Worm (Caenorhabditis elegans) whole organism, late embryonic: Measurements from ENCODE around the gene pals-21.
A peak's percentile ranks its signal among the peaks of the same experiment; 100 is the strongest.

ENCODE experiments used
- C38D4.7 ChIP-seq: fragments of 200-800 bp; sonication (Bioruptor generic); optimal IDR thresholded peaks from 2 replicates; lab custom pipeline; 2018; ENCODE audit warnings: mild to moderate bottlenecking, missing genetic modification characterization, moderate library complexity, missing compliant biosample characterization
- F13H6.1 ChIP-seq: sonication (generic microtip); optimal IDR thresholded peaks from 2 replicates; lab custom pipeline; 2016; ENCODE audit warnings: missing genetic modification characterization, missing compliant biosample characterization
- K02D7.2 ChIP-seq: sonication (generic microtip); optimal IDR thresholded peaks from 2 replicates; lab custom pipeline; 2017; ENCODE audit warnings: mild to moderate bottlenecking, missing genetic modification characterization, missing compliant biosample characterization
- Y22D7AL.16 ChIP-seq: sonication (generic microtip); optimal IDR thresholded peaks from 2 replicates; lab custom pipeline; 2016; ENCODE audit warnings: missing genetic modification characterization, missing compliant biosample characterization
- ahr-1 ChIP-seq: sonication (generic microtip); optimal IDR thresholded peaks from 2 replicates; lab custom pipeline; 2016; ENCODE audit warnings: missing genetic modification characterization, missing compliant biosample characterization
- ama-1 ChIP-seq: fragments of 150-350 bp; optimal IDR thresholded peaks from 2 replicates; lab custom pipeline; 2014
- ceh-14 ChIP-seq: sonication (generic microtip); optimal IDR thresholded peaks from 2 replicates; lab custom pipeline; 2016; ENCODE audit warnings: missing genotype, missing genetic modification characterization, missing compliant biosample characterization
- ceh-19 ChIP-seq: fragments of 200-800 bp; sonication (Bioruptor generic); optimal IDR thresholded peaks from 2 replicates; lab custom pipeline; 2018; ENCODE audit warnings: mild to moderate bottlenecking, missing genetic modification characterization, missing compliant biosample characterization
- ceh-2 ChIP-seq: sonication (generic microtip); optimal IDR thresholded peaks from 2 replicates; lab custom pipeline; 2016; ENCODE audit warnings: missing genotype, missing genetic modification characterization, missing compliant biosample characterization
- ceh-22 ChIP-seq: sonication (generic microtip); optimal IDR thresholded peaks from 2 replicates; lab custom pipeline; 2017; ENCODE audit warnings: missing biosample characterization, missing genetic modification characterization
- ceh-30 ChIP-seq: fragments of 150-350 bp; optimal IDR thresholded peaks from 2 replicates; lab custom pipeline; 2014; ENCODE audit warnings: missing biosample characterization, missing genetic modification characterization
- ceh-48 ChIP-seq: sonication (generic microtip); optimal IDR thresholded peaks from 2 replicates; lab custom pipeline; 2016; ENCODE audit warnings: missing genetic modification characterization, inconsistent platforms, missing compliant biosample characterization
- ceh-6 ChIP-seq: fragments of 200-800 bp; sonication (Bioruptor generic); optimal IDR thresholded peaks from 2 replicates; lab custom pipeline; 2018; ENCODE audit warnings: mild to moderate bottlenecking, missing genetic modification characterization, missing compliant biosample characterization
- dve-1 ChIP-seq: sonication (generic microtip); optimal IDR thresholded peaks from 2 replicates; lab custom pipeline; 2017; ENCODE audit warnings: antibody characterized with exemption, mild to moderate bottlenecking, missing genetic modification characterization, missing compliant biosample characterization
- elt-2 ChIP-seq: sonication (generic microtip); optimal IDR thresholded peaks from 2 replicates; lab custom pipeline; 2016; ENCODE audit warnings: missing genetic modification reagents, missing genetic modification characterization, missing compliant biosample characterization
- elt-4 ChIP-seq: sonication (generic microtip); optimal IDR thresholded peaks from 2 replicates; lab custom pipeline; 2016; ENCODE audit warnings: missing genetic modification characterization, missing compliant biosample characterization
- ets-4 ChIP-seq: sonication (generic microtip); optimal IDR thresholded peaks from 2 replicates; lab custom pipeline; 2016; ENCODE audit warnings: missing genetic modification characterization, missing compliant biosample characterization
- fax-1 ChIP-seq: sonication (generic microtip); optimal IDR thresholded peaks from 2 replicates; lab custom pipeline; 2016; ENCODE audit warnings: missing genotype, missing genetic modification characterization, missing compliant biosample characterization
- hlh-15 ChIP-seq: sonication (generic microtip); optimal IDR thresholded peaks from 2 replicates; lab custom pipeline; 2016; ENCODE audit warnings: missing genetic modification characterization, missing compliant biosample characterization
- hlh-6 ChIP-seq: sonication (generic microtip); optimal IDR thresholded peaks from 2 replicates; lab custom pipeline; 2016; ENCODE audit warnings: missing genotype, missing genetic modification characterization, missing compliant biosample characterization
- nhr-11 ChIP-seq: fragments of 150-350 bp; optimal IDR thresholded peaks from 2 replicates; lab custom pipeline; 2014; ENCODE audit warnings: missing biosample characterization, missing genetic modification characterization
- nhr-232 ChIP-seq: sonication (generic microtip); optimal IDR thresholded peaks from 2 replicates; lab custom pipeline; 2016; ENCODE audit warnings: missing genetic modification characterization, missing compliant biosample characterization
- odd-2 ChIP-seq: sonication (generic microtip); optimal IDR thresholded peaks from 2 replicates; lab custom pipeline; 2017; ENCODE audit warnings: antibody characterized with exemption, mild to moderate bottlenecking, missing genetic modification characterization, missing compliant biosample characterization
- pag-3 ChIP-seq: sonication (generic microtip); optimal IDR thresholded peaks from 2 replicates; lab custom pipeline; 2016; ENCODE audit warnings: missing compliant biosample characterization, missing genetic modification characterization, borderline replicate concordance
- pat-9 ChIP-seq: fragments of 200-800 bp; sonication (Bioruptor generic); optimal IDR thresholded peaks from 2 replicates; lab custom pipeline; 2018; ENCODE audit warnings: mild to moderate bottlenecking, missing genetic modification characterization, moderate library complexity, missing compliant biosample characterization
- pha-4 ChIP-seq: fragments of 150-350 bp; optimal IDR thresholded peaks from 2 replicates; lab custom pipeline; 2018; ENCODE audit warnings: missing biosample characterization, missing genetic modification reagents, missing genetic modification characterization
- sdc-2 ChIP-seq: sonication (generic microtip); optimal IDR thresholded peaks from 2 replicates; lab custom pipeline; 2016; ENCODE audit warnings: missing genotype, missing genetic modification characterization, missing compliant biosample characterization
- sox-4 ChIP-seq: sonication (generic microtip); optimal IDR thresholded peaks from 2 replicates; lab custom pipeline; 2017; ENCODE audit warnings: mild to moderate bottlenecking, missing genetic modification characterization, inconsistent platforms, missing compliant biosample characterization
- tbx-2 ChIP-seq: sonication (generic microtip); optimal IDR thresholded peaks from 2 replicates; lab custom pipeline; 2016; ENCODE audit warnings: missing genetic modification characterization, missing compliant biosample characterization
- unc-3 ChIP-seq, 2 experiments: fragments of 200-800 bp in 1 of 2; sonication (Bioruptor generic) in 1 of 2; sonication (generic microtip) in 1 of 2; conservative IDR thresholded peaks in 1 of 2; optimal IDR thresholded peaks in 1 of 2; 2 replicates each; pipeline versions ENCODE4 v1.3.6 to Lab custom; 2016 to 2022; ENCODE audit warnings: missing compliant biosample characterization in 2 of 2, missing genetic modification characterization in 2 of 2, missing genetic modification reagents in 1 of 2
- unc-42 ChIP-seq: sonication (generic microtip); optimal IDR thresholded peaks from 2 replicates; lab custom pipeline; 2016; ENCODE audit warnings: missing genotype, missing genetic modification characterization, missing compliant biosample characterization
- unc-55 ChIP-seq: sonication (generic microtip); optimal IDR thresholded peaks from 2 replicates; lab custom pipeline; 2017; ENCODE audit warnings: missing biosample characterization, missing genetic modification reagents, missing genetic modification characterization

Gene pals-21

DNA sequence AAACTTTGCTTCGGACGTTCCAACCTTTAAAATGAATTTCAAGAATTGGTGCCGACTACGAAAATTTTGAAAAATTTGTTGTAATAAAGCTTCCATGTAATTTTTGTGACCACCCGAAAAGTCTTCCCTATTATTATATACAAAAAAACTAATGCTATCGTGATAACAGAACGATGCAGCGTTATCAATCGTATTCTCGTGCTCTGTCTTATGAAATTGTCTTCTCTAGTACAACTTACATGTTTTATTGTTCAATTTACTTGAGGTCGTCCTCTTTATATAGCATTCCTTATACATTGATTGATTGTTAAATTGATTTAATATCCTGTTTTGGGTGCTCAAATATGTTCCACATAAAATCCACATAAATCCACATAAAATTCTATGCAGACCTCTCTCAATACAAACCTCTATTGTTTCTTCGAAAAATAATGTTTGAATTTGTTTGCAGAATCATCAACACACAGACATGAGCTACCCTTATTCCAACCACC lies 21.1 kb upstream of the pals-21 start, which contains the start of gene pals-19:
Gene pals-19, plus strand, starts transcription at position 444 of the 494 bp plus-strand sequence.
- no peak for TF ChIP-seq ceh-30 (tag; lab: Kevin White, UChicago)
- no peak for TF ChIP-seq F13H6.1

DNA sequence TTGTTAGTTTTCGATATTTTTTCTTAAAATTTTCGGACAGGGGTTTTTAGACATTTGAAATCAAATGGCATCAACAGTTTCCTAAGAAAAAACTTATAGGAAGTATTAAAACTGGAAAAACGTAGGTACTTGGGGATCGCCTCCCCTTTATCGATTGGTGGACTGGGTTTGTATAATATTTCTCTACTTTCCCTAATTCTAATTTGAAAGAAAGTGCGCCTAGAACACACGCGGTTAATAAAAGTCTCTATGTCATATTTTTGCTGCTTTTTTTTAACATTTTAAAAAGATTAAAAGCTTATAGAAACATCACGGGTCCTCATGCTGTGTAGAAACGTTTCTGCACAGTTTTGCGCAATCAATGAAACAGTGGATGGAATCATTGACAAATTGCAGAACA lies 19.2 kb upstream of the pals-21 start, which contains the start of gene pals-16:
Gene pals-16, plus strand, starts transcription at position 301 of the 400 bp plus-strand sequence.
- TF ChIP-seq pat-9 (tag; lab: Kevin White, UChicago) (no peak), nhr-232 (tag; lab: Kevin White, UChicago) (no peak), ceh-14 (tag; lab: Kevin White, UChicago) (no peak), ama-1 (lab: Kevin White, UChicago) (no peak), elt-4 (tag; lab: Kevin White, UChicago) (no peak), pha-4 (tag; lab: Kevin White, UChicago) (no peak), ets-4 (tag; lab: Kevin White, UChicago) (no peak), K02D7.2 (tag; lab: Kevin White, UChicago) (no peak), ahr-1 (tag; lab: Kevin White, UChicago) (no peak), sdc-2 (no peak), nhr-11 (tag; lab: Kevin White, UChicago) (no peak), unc-3 (GFP tag; conservative IDR thresholded peaks at IDR 0.05; lab: Robert Waterston, UW) (no peak), unc-3 (tag; optimal IDR thresholded peaks at IDR 0.05; lab: Kevin White, UChicago) (no peak), ceh-48 (tag; lab: Kevin White, UChicago) (no peak), ceh-19 (no peak), Y22D7AL.16 (tag; lab: Kevin White, UChicago) (no peak), C38D4.7 (GFP tag; lab: Kevin White, UChicago) (no peak)

DNA sequence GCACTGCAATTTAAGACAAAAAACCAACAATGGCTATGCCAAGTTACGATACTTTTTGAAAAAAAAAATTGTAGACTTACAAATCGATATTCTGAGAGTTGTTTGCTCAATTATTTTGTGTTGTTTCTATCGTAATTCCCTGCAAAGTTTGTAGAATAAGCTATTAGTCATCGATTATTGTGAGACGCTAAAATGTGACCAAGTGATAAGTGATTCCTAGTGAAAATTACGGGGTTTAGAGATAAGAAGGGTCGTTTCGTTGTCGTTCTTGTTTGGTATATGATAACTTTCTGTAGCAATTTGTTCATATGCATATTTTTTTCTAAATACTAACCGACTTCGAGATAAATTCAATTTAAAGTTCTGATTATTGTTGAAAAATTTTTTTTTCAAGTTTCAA lies 17.7 kb upstream of the pals-21 start:
- TF ChIP-seq fax-1 (tag; lab: Kevin White, UChicago): no peak
- TF ChIP-seq elt-2 (tag; lab: Kevin White, UChicago): peak; percentile 63
- no peak for TF ChIP-seq ahr-1 (tag; lab: Kevin White, UChicago)
- TF ChIP-seq, all 69 proteins: peak for 1

DNA sequence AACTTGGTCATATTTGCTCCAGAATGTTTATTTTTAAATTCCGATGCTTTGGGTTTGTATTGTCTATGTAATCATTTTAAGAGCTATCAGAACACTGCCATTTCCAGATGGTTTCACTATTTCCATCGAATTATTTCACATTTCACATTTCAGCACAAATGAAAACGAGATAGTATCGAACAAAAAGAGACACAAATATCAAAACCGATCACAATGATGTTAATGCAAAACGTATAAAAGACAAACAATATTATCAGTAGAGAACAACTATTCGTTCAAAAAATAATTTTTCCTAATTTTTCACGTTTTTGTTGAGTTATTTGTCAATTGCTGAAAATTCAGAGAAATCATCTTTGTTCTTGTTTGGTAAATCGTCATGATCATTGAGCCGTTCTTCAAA lies 14.9 kb upstream of the pals-21 start:
- TF ChIP-seq pat-9 (tag; lab: Kevin White, UChicago) (no peak), ceh-30 (tag; lab: Kevin White, UChicago) (no peak), fax-1 (tag; lab: Kevin White, UChicago) (no peak), ceh-14 (tag; lab: Kevin White, UChicago) (no peak), sox-4 (tag; lab: Kevin White, UChicago) (no peak), tbx-2 (no peak), Y22D7AL.16 (tag; lab: Kevin White, UChicago) (no peak), odd-2 (tag; lab: Kevin White, UChicago) (no peak), ceh-2 (tag; lab: Kevin White, UChicago) (no peak)

DNA sequence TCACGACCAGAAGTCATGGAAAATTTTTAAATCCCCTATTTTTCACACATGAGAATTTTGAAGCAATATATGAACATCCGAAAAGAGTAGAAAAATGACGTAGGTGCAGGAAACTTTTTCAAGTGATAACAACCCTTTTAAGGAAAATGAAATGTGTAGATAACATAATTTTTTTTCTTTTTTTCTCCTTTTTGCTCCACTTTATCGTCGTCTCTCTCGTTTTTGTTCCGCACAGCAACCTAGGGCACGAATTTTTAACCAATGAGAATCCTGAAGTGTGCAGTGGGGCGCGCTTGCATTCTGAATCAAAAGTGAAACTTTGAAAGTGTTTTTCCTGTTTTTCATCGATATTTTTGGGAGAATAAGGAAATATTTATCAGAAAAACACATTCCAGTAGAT lies 12.3 kb upstream of the pals-21 start:
- TF ChIP-seq hlh-15 (tag; lab: Kevin White, UChicago) (no peak), pag-3 (tag; lab: Kevin White, UChicago) (no peak), elt-2 (tag; lab: Kevin White, UChicago) (peak; percentile 65), nhr-11 (tag; lab: Kevin White, UChicago) (no peak), unc-55 (GFP tag; lab: Kevin White, UChicago) (no peak), nhr-232 (tag; lab: Kevin White, UChicago) (no peak)

DNA sequence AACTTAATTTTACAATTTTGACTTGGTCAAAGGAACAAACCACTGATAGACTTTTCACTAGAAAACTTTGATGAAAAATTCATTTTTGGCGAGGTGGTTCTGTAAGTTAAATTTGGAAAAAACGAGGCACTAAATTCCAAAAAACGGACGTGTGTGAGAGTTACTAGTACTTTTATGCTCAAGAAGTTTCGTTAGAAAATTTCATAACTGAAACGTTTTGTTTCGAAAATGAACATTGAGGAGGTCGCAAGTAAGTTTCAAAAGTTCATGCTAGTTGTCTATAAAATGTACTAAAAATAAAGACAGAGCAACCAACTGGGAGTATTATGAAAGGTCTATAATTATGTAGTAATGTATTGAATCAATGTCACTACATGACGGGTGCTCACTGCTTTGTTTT lies 11.3 kb upstream of the pals-21 start, which contains the start of gene pals-17:
Gene pals-17, minus strand, starts transcription at position 101 of the 400 bp plus-strand sequence.
- TF ChIP-seq hlh-6: no peak
- TF ChIP-seq, all 69 proteins: peak for 0

DNA sequence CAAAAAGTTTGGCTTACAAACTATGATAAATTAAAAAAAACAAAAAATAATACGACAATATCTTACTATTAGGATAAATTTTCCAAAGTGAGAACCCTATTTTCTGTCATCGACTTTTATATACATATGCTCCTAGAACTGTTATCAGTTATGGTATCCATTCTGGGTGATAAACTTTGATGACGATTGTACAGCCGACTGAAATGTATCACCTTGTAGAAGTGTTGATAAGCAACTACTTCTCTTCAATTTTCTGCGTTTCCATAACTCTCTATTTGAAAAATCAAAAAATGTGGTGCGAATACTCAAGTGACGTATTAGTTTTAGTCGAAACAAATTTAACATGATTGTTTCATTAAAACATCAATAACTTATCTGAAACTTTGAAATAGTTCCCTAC lies 9.6 kb upstream of the pals-21 start:
- TF ChIP-seq ceh-6 (no peak), pat-9 (tag; lab: Kevin White, UChicago) (no peak), dve-1 (no peak), ceh-14 (tag; lab: Kevin White, UChicago) (no peak), ceh-22 (tag; lab: Kevin White, UChicago) (no peak), elt-2 (tag; lab: Kevin White, UChicago) (peak; percentile 86), unc-42 (tag; lab: Kevin White, UChicago) (no peak), tbx-2 (no peak), unc-3 (GFP tag; conservative IDR thresholded peaks at IDR 0.05; lab: Robert Waterston, UW) (no peak), unc-3 (tag; optimal IDR thresholded peaks at IDR 0.05; lab: Kevin White, UChicago) (no peak)
